Fruit fly (Drosophila melanogaster): Measurements from ENCODE around the gene CG32212.

- TF ChIP-seq rn (GFP tag; IDR thresholded peaks at IDR 0.05) (no peak; the same call in 1 of the 2 replicates), CG12605 (GFP tag; IDR thresholded peaks at IDR 0.05) (no peak), CG8159 (tag; optimal IDR thresholded peaks at IDR 0.05) (no peak), CG34367 (tag; optimal IDR thresholded peaks at IDR 0.05) (no peak), CG32121 (GFP tag; IDR thresholded peaks at IDR 0.05) (peak; percentile 61), Ets98B (GFP tag; IDR thresholded peaks at IDR 0.05) (no peak), CG15710 (tag; optimal IDR thresholded peaks at IDR 0.05) (no peak), gl (tag; optimal IDR thresholded peaks at IDR 0.05) (no peak), Pif1A (GFP tag; optimal IDR thresholded peaks at IDR 0.05) (no peak), D1 (tag; optimal IDR thresholded peaks at IDR 0.05) (no peak), CG14655 (GFP tag; optimal IDR thresholded peaks at IDR 0.05) (no peak)
Measured at dm6 chr3L:19524690-19525089, 37.3 kb downstream of the CG32212 start.

Measured in whole organism, pupa.